Fruit fly (Drosophila melanogaster) whole organism, wandering third instar larva: ENCODE measurements around the gene shop.

ENCODE experiments used
- Abd-B ChIP-seq: fragments of >200 bp; optimal IDR thresholded peaks from 2 replicates; lab custom pipeline; 2017; ENCODE audit warnings: missing biosample characterization, missing genetic modification characterization
- CG32264 ChIP-seq: fragments of 200-800 bp; sonication (Bioruptor generic); optimal IDR thresholded peaks from 2 replicates; lab custom pipeline; 2016; ENCODE audit warnings: missing biosample characterization, missing genetic modification characterization
- CG9705 ChIP-seq: fragments of 200-800 bp; sonication (Bioruptor generic); optimal IDR thresholded peaks from 2 replicates; lab custom pipeline; 2018; ENCODE audit warnings: missing biosample characterization, mild to moderate bottlenecking, missing genetic modification characterization
- CrebA ChIP-seq: fragments of 200-800 bp; sonication (Bioruptor generic); optimal IDR thresholded peaks from 2 replicates; lab custom pipeline; 2016; ENCODE audit warnings: missing biosample characterization, mild to moderate bottlenecking, missing genetic modification characterization, borderline replicate concordance
- Dfd ChIP-seq: fragments of >200 bp; optimal IDR thresholded peaks from 2 replicates; lab custom pipeline; 2017; ENCODE audit warnings: missing biosample characterization, missing genetic modification characterization
- HLH106 ChIP-seq: fragments of 200-800 bp; optimal IDR thresholded peaks from 3 replicates; lab custom pipeline; 2019; ENCODE audit warnings: missing biosample characterization, mild to moderate bottlenecking, missing genetic modification characterization, moderate library complexity
- Hnf4 ChIP-seq: fragments of 200-800 bp; sonication (Bioruptor generic); optimal IDR thresholded peaks from 2 replicates; lab custom pipeline; 2016; ENCODE audit warnings: missing biosample characterization, mild to moderate bottlenecking, missing genetic modification characterization
- Hr78 ChIP-seq: fragments of >200 bp; optimal IDR thresholded peaks from 2 replicates; lab custom pipeline; 2017; ENCODE audit warnings: missing biosample characterization, missing genetic modification characterization
- Hr83 ChIP-seq: fragments of 200-300 bp; sonication (Bioruptor generic); optimal IDR thresholded peaks from 2 replicates; lab custom pipeline; 2016; ENCODE audit warnings: missing biosample characterization, mild to moderate bottlenecking, missing genetic modification characterization, moderate library complexity; ENCODE audit not compliant: poor library complexity, severe bottlenecking
- Jra ChIP-seq: sonication (Bioruptor generic); optimal IDR thresholded peaks from 2 replicates; lab custom pipeline; 2016; ENCODE audit warnings: missing biosample characterization, missing genetic modification characterization
- Myc ChIP-seq: fragments of >200 bp; optimal IDR thresholded peaks from 2 replicates; lab custom pipeline; 2017
- OdsH ChIP-seq: fragments of 200-800 bp; sonication (Bioruptor generic); optimal IDR thresholded peaks from 2 replicates; lab custom pipeline; 2016; ENCODE audit warnings: missing biosample characterization, mild to moderate bottlenecking, missing genetic modification characterization
- Rel ChIP-seq, 2 experiments: fragments of 200-800 bp; sonication (Bioruptor generic) in 1 of 2; optimal IDR thresholded peaks; 2 replicates in 1 of 2; 3 replicates in 1 of 2; lab custom pipeline; 2016 to 2019; ENCODE audit warnings: mild to moderate bottlenecking in 2 of 2, missing biosample characterization in 2 of 2, missing genetic modification characterization in 2 of 2, moderate library complexity in 1 of 2
- Vsx2 ChIP-seq: fragments of 200-300, 225-300 bp; sonication (Bioruptor generic); optimal IDR thresholded peaks from 2 replicates; lab custom pipeline; 2018; ENCODE audit warnings: missing biosample characterization, missing genetic modification characterization; ENCODE audit not compliant: partially characterized antibody
- br ChIP-seq: fragments of 200-800 bp; sonication (Bioruptor generic); optimal IDR thresholded peaks from 2 replicates; lab custom pipeline; 2016; ENCODE audit warnings: missing biosample characterization, missing genetic modification characterization
- dmrt93B ChIP-seq: fragments of 200-800 bp; sonication (Bioruptor generic); optimal IDR thresholded peaks from 2 replicates; lab custom pipeline; 2018; ENCODE audit warnings: missing biosample characterization, mild to moderate bottlenecking, missing genetic modification characterization
- dsf ChIP-seq: sonication (Bioruptor generic); optimal IDR thresholded peaks from 2 replicates; lab custom pipeline; 2016; ENCODE audit warnings: missing biosample characterization, missing genetic modification characterization, borderline replicate concordance
- ey ChIP-seq: fragments of 200-800 bp; sonication (Bioruptor generic); optimal IDR thresholded peaks from 2 replicates; lab custom pipeline; 2016; ENCODE audit warnings: missing biosample characterization, missing genetic modification characterization
- foxo ChIP-seq, 2 experiments: fragments of 200-800 bp; sonication (Bioruptor generic); optimal IDR thresholded peaks; 2 replicates in 1 of 2; 3 replicates in 1 of 2; lab custom pipeline; 2016 to 2017; ENCODE audit warnings: missing biosample characterization in 2 of 2, missing genetic modification characterization in 2 of 2
- fru ChIP-seq: fragments of 200-800 bp; sonication (Bioruptor generic); optimal IDR thresholded peaks from 3 replicates; lab custom pipeline; 2016; ENCODE audit warnings: missing biosample characterization, mild to moderate bottlenecking, missing genetic modification characterization
- h ChIP-seq: fragments of 200-800 bp; sonication (Bioruptor generic); optimal IDR thresholded peaks from 3 replicates; lab custom pipeline; 2016; ENCODE audit warnings: missing biosample characterization, mild to moderate bottlenecking, missing genetic modification characterization
- lola ChIP-seq: fragments of >200 bp; optimal IDR thresholded peaks from 2 replicates; lab custom pipeline; 2017; ENCODE audit warnings: missing biosample characterization, missing genetic modification characterization
- pan ChIP-seq: fragments of >200 bp; optimal IDR thresholded peaks from 2 replicates; lab custom pipeline; 2017
- rgr ChIP-seq: fragments of 200-800 bp; sonication (Bioruptor generic); optimal IDR thresholded peaks from 3 replicates; lab custom pipeline; 2016; ENCODE audit warnings: missing biosample characterization, mild to moderate bottlenecking, missing genetic modification characterization
- sage ChIP-seq: fragments of 200-800 bp; sonication (Bioruptor generic); optimal IDR thresholded peaks from 2 replicates; lab custom pipeline; 2016; ENCODE audit warnings: missing biosample characterization, mild to moderate bottlenecking, missing genetic modification characterization
- tai ChIP-seq: sonication (Bioruptor generic); optimal IDR thresholded peaks from 2 replicates; lab custom pipeline; 2016; ENCODE audit warnings: missing biosample characterization, missing genetic modification characterization
- woc ChIP-seq: sonication (Bioruptor generic); optimal IDR thresholded peaks from 2 replicates; lab custom pipeline; 2016; ENCODE audit warnings: missing biosample characterization, mild to moderate bottlenecking, missing genetic modification characterization

The shop gene

DNA sequence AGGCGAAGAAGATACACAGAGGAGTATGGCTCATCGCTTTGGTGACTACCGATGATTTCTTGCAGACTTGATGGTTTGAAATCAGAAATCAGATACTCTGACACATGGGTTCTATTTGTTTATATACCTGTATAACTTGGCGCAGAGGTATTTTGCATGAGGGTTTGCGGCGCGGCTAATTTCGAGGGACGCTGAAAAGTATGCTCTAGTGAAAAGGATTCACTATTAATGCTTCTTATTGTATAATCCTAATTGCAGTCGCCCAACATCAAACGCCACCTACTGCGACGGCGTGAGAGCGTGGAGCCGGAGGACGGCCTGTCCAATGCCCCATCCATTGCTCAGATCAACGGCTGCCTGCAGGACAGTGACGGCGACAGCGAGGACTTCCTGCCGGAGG, 43.3 kb downstream of the shop start:
- TF ChIP-seq h (GFP tag; lab: Kevin White, UChicago) = no peak
- TF ChIP-seq dmrt93B (GFP tag; lab: Kevin White, UChicago) = no peak
- TF ChIP-seq Rel (GFP tag; optimal IDR thresholded peaks at IDR 0.05; lab: Kevin White, UChicago) = no peak
- TF ChIP-seq Rel (tag; optimal IDR thresholded peaks at IDR 0.05; lab: Kevin White, UChicago) = no peak
- no peak for TF ChIP-seq Myc (lab: Kevin White, UChicago)
- no peak for TF ChIP-seq Jra (GFP tag; lab: Kevin White, UChicago)
- TF ChIP-seq Hr78 (GFP tag; lab: Kevin White, UChicago) = no peak
- no peak for TF ChIP-seq lola (GFP tag; lab: Kevin White, UChicago)
- no peak for TF ChIP-seq foxo (GFP tag; optimal IDR thresholded peaks at IDR 0.05; lab: Kevin White, UChicago)

DNA sequence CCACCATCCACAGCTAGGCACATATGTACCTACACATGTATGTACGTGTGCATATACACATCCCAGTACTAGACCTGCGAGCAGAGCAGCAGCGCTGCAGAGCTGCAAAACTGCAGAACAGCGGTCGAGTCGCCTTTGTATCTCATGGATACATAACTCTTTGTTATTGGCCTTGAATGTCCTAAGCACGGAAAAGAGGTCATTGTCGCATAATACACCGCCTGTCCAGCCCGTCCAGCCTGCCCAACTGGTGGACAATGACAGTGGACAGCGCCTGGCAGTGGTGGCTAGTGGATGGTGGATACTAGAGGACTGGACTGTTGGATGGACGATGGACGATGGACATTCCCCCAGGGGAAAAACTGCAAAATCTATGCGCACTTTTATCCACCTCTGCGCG, 47.1 kb downstream of the shop start:
- TF ChIP-seq Hnf4 (GFP tag; lab: Kevin White, UChicago) (no peak), rgr (no peak), woc (GFP tag; lab: Kevin White, UChicago) (no peak), Hr78 (GFP tag; lab: Kevin White, UChicago) (no peak)

DNA sequence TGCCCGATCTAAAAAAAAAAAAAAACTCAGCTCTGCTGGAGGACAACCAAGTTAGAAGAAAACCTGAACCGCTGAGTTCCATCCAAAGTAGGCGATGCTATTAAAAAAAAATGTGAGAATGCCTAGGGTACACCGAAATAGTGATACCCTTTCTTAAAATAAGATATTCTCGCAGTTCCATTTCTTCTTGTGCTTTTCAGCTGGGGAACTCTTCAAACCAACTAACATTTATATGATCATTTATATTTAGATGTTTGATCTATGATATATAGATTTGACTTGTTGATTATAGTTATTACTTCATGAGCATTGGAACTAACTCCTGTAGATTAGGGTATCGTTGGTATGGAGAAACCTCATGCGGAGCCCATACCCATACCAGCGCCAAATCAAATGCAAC, 48.2 kb downstream of the shop start:
- TF ChIP-seq tai (GFP tag; lab: Kevin White, UChicago) = no peak
- TF ChIP-seq, all 38 proteins: peak for 0

dm6 chrX:18799307-18799855, 49.0 kb downstream of the shop start:
- TF ChIP-seq foxo (GFP tag; optimal IDR thresholded peaks at IDR 0.05; lab: Kevin White, UChicago) = no peak
- TF ChIP-seq Hr83 (GFP tag; lab: Kevin White, UChicago) = no peak
- no peak for TF ChIP-seq Hr78 (GFP tag; lab: Kevin White, UChicago)
- no peak for TF ChIP-seq OdsH (GFP tag; lab: Kevin White, UChicago)
- TF ChIP-seq fru (GFP tag; lab: Kevin White, UChicago) = no peak
- no peak for TF ChIP-seq CG9705 (GFP tag; lab: Kevin White, UChicago)
- no peak for TF ChIP-seq pan (lab: Kevin White, UChicago)

dm6 chrX:18797567-18797966, 50.8 kb downstream of the shop start, which contains the start of gene bnb:
TSS of gene bnb (minus strand) at chrX:18797687.
- TF ChIP-seq rgr (no peak), Vsx2 (GFP tag; lab: Kevin White, UChicago) (no peak), CG32264 (GFP tag; lab: Kevin White, UChicago) (no peak), sage (GFP tag; lab: Kevin White, UChicago) (no peak), Hnf4 (GFP tag; lab: Kevin White, UChicago) (no peak), Dfd (no peak), pan (lab: Kevin White, UChicago) (no peak), HLH106 (tag; lab: Kevin White, UChicago) (no peak), Rel (GFP tag; optimal IDR thresholded peaks at IDR 0.05; lab: Kevin White, UChicago) (no peak), Rel (tag; optimal IDR thresholded peaks at IDR 0.05; lab: Kevin White, UChicago) (no peak), ey (no peak), woc (GFP tag; lab: Kevin White, UChicago) (no peak), h (GFP tag; lab: Kevin White, UChicago) (no peak), br (GFP tag; lab: Kevin White, UChicago) (no peak), CrebA (no peak), tai (GFP tag; lab: Kevin White, UChicago) (no peak), Abd-B (GFP tag; lab: Kevin White, UChicago) (no peak), dsf (GFP tag; lab: Kevin White, UChicago) (no peak), OdsH (GFP tag; lab: Kevin White, UChicago) (no peak), lola (GFP tag; lab: Kevin White, UChicago) (no peak)
